2 worm cellular contexts compared by ENCODE assay signal in the genomic region with DNA sequence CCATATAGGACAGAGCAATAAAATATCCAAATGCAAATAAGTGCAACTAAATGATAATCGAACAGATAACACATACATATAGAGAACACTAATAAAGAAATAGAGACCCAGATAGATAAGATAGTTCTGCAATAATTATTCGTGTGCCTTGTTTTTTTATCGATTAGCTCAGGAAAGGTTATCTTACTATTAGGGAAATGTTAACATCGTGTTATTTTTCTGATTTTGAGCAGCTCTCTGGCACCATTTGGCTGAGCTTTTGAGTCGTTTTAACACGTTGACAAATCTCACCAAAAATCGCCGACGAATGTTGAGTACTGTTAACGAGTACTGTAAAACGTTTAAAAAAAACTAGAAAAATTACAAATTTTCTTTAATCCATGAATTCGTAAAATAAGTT.
A peak's percentile ranks its signal among the peaks of the same experiment; 100 is the strongest.
TF ChIP-seq lines count a peak whose summit lies in the region.

A gene (minus strand): TSS at position 101 of the 400 bp plus-strand sequence.

TF ChIP-seq in whole organism, L4 larva, 104 proteins besides CTCF, POLR2A, EP300 and RAD21:
- TF ChIP-seq pqm-1 (tag; optimal IDR thresholded peaks at IDR 0.05; lab: Kevin White, UChicago) (peak; percentile 2), pha-4 (GFP tag; IDR thresholded peaks at IDR 0.05; lab: Robert Waterston, UW) (no peak), pha-4 (tag; optimal IDR thresholded peaks at IDR 0.05; lab: Kevin White, UChicago) (no peak)

TF ChIP-seq in whole organism, late embryonic, 69 proteins besides CTCF, POLR2A, EP300 and RAD21:
- no peak for TF ChIP-seq pha-4 (tag; optimal IDR thresholded peaks at IDR 0.05; lab: Kevin White, UChicago)
- TF ChIP-seq elt-2 (tag; optimal IDR thresholded peaks at IDR 0.05; lab: Kevin White, UChicago) = peak; percentile 48
